Worm (Caenorhabditis elegans) whole organism, L4/young adult: ENCODE measurements around the gene ins-22.

Source experiments
- W03F9.2 ChIP-seq: fragments of 150-350 bp; optimal IDR thresholded peaks from 2 replicates; lab custom pipeline; 2014; ENCODE audit warnings: missing biosample characterization, missing genetic modification characterization
- dao-5 ChIP-seq: sonication (generic microtip); optimal IDR thresholded peaks from 2 replicates; lab custom pipeline; 2016; ENCODE audit warnings: missing genotype, missing genetic modification characterization, moderate library complexity, missing compliant biosample characterization

DNA sequence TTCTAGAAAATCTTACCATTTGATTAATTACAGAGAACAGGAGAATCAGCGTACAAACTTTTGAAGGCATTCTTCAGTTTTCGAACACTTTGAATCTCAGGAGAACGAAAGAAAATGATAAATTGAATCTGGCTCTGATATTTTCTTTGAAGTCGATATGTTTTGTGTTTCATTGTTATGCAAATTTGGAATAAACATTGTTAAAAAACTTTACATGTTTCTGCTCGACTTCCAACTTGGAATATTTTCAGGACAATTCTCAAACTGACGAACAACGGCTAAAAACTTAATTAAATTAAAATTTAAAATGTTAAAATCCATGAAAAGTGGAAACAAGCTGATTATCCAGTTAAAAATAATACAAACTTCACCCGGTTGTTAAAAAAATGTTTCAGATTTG, 37.7 kb upstream of the ins-22 start, which contains the start of gene C05B5.1:
- TF ChIP-seq dao-5 (tag; lab: Kevin White, UChicago) (no peak), W03F9.2 (tag; lab: Kevin White, UChicago) (no peak)
